Worm (Caenorhabditis elegans) whole organism, L4 larva: ENCODE data around the gene glr-8.

Experiments
- Y5F2A.4 ChIP-seq: fragments of 200-800 bp; sonication (Bioruptor generic); optimal IDR thresholded peaks from 2 replicates; lab custom pipeline; 2018; ENCODE audit warnings: mild to moderate bottlenecking, missing genetic modification characterization, missing compliant biosample characterization
- aha-1 ChIP-seq: fragments of 150-350 bp; peaks from one replicate; lab custom pipeline; 2014; ENCODE audit warnings: missing biosample characterization, missing genetic modification characterization
- hlh-30 ChIP-seq: sonication (generic microtip); optimal IDR thresholded peaks from 2 replicates; lab custom pipeline; 2017; ENCODE audit warnings: antibody characterized with exemption, mild to moderate bottlenecking, missing genetic modification characterization, missing compliant biosample characterization; ENCODE audit not compliant: insufficient read depth
- unc-62 ChIP-seq, 3 experiments: fragments of 150-350 bp in 1 of 3; sonication (generic microtip); optimal IDR thresholded peaks in 2 of 3; peaks in 1 of 3; 1 replicate in 1 of 3; 2 replicates in 2 of 3; lab custom pipeline; 2014 to 2017; ENCODE audit warnings: missing biosample characterization in 3 of 3, missing genetic modification characterization in 3 of 3, missing genetic modification reagents in 3 of 3, missing genotype in 1 of 3
- vab-7 ChIP-seq: fragments of 200-800 bp; sonication (Bioruptor generic); IDR thresholded peaks from 2 replicates; pipeline ENCODE4 v1.3.6; 2022; ENCODE audit warnings: missing genetic modification reagents, missing genetic modification characterization, missing compliant biosample characterization

The glr-8 gene

ce11 chrX:6552806-6553337, 47.1 kb downstream of the glr-8 start, which contains the start of gene svh-2:
Gene svh-2, plus strand, starts transcription at chrX:6553287.
- TF ChIP-seq hlh-30 (tag; lab: Kevin White, UChicago) (peak; percentile 1), aha-1 (peak; percentile 44), Y5F2A.4 (GFP tag; lab: Kevin White, UChicago) (no peak), unc-62 (GFP tag; optimal IDR thresholded peaks at IDR 0.05 in 1 of 2; lab: Kevin White, UChicago) (peak in 1 of 2 experiments; percentile 98), unc-62 (tag; optimal IDR thresholded peaks at IDR 0.05; lab: Kevin White, UChicago) (no peak)

- TF ChIP-seq vab-7 (GFP tag; lab: Robert Waterston, UW) (no peak), aha-1 (peak; percentile 97)
Observed at ce11 chrX:6553634-6554033, 47.9 kb downstream of the glr-8 start.
